Worm (Caenorhabditis elegans) whole organism, mixed stage, embryonic: ENCODE results near the gene F13C5.2.

Experiments
- ceh-83 ChIP-seq: fragments of 200-800 bp; sonication (Bioruptor generic); optimal IDR thresholded peaks from 2 replicates; lab custom pipeline; 2018; ENCODE audit warnings: mild to moderate bottlenecking, missing genetic modification characterization, missing compliant biosample characterization
- drap-1 ChIP-seq: fragments of 200-800 bp; sonication (Bioruptor generic); optimal IDR thresholded peaks from 3 replicates; lab custom pipeline; 2018; ENCODE audit warnings: mild to moderate bottlenecking, missing genetic modification characterization, missing compliant biosample characterization
- ham-2 ChIP-seq: fragments of 200-800 bp; sonication (Bioruptor generic); optimal IDR thresholded peaks from 2 replicates; lab custom pipeline; 2018; ENCODE audit warnings: mild to moderate bottlenecking, missing genetic modification characterization, missing compliant biosample characterization
- lin-13 ChIP-seq: fragments of 150-350 bp; optimal IDR thresholded peaks from 2 replicates; lab custom pipeline; 2014; ENCODE audit warnings: missing biosample characterization, missing genetic modification characterization
- lsy-2 ChIP-seq: fragments of 150-350 bp; optimal IDR thresholded peaks from 2 replicates; lab custom pipeline; 2014; ENCODE audit warnings: missing biosample characterization, missing genetic modification characterization
- nhr-2 ChIP-seq: fragments of 150-350 bp; optimal IDR thresholded peaks from 2 replicates; lab custom pipeline; 2014; ENCODE audit warnings: missing biosample characterization, missing genetic modification characterization
- nhr-237 ChIP-seq: fragments of 150-350 bp; optimal IDR thresholded peaks from 2 replicates; lab custom pipeline; 2014; ENCODE audit warnings: missing biosample characterization, missing genetic modification characterization
- nhr-28 ChIP-seq: fragments of 150-350 bp; optimal IDR thresholded peaks from 2 replicates; lab custom pipeline; 2014; ENCODE audit warnings: missing biosample characterization, missing genetic modification characterization
- nhr-76 ChIP-seq: sonication (generic microtip); optimal IDR thresholded peaks from 2 replicates; lab custom pipeline; 2017; ENCODE audit warnings: missing biosample characterization, missing genetic modification characterization
- pha-4 ChIP-seq: fragments of 150-350 bp; optimal IDR thresholded peaks from 2 replicates; lab custom pipeline; 2018; ENCODE audit warnings: missing biosample characterization, missing genetic modification reagents, missing genetic modification characterization
- snpc-4 ChIP-seq: fragments of 150-350 bp; optimal IDR thresholded peaks from 2 replicates; lab custom pipeline; 2014; ENCODE audit warnings: missing biosample characterization, missing genetic modification characterization
- unc-39 ChIP-seq: fragments of 150-350 bp; optimal IDR thresholded peaks from 2 replicates; lab custom pipeline; 2014; ENCODE audit warnings: missing biosample characterization, missing genetic modification characterization
- unc-62 ChIP-seq: fragments of 150-350 bp; optimal IDR thresholded peaks from 2 replicates; lab custom pipeline; 2014; ENCODE audit warnings: missing biosample characterization, missing genetic modification reagents, missing genetic modification characterization

ce11 chrX:629134-629533 lies 35.4 kb downstream of the F13C5.2 start, which contains the start of gene M6.4:
- TF ChIP-seq snpc-4, result no peak
- TF ChIP-seq lsy-2, result no peak
- TF ChIP-seq lin-13 (tag; lab: Kevin White, UChicago), result no peak
- no peak for TF ChIP-seq nhr-28 (tag; lab: Kevin White, UChicago)
- no peak for TF ChIP-seq pha-4 (tag; lab: Kevin White, UChicago)
- TF ChIP-seq nhr-237, result no peak
- TF ChIP-seq unc-39 (tag; lab: Kevin White, UChicago), result no peak
- no peak for TF ChIP-seq nhr-76
- TF ChIP-seq nhr-2, result no peak
- no peak for TF ChIP-seq ham-2 (GFP tag; lab: Kevin White, UChicago)
- TF ChIP-seq unc-62 (GFP tag; lab: Kevin White, UChicago), result no peak
- no peak for TF ChIP-seq drap-1
- no peak for TF ChIP-seq ceh-83 (GFP tag; lab: Kevin White, UChicago)
